Fruit fly (Drosophila melanogaster) whole organism, embryonic: ENCODE measurements around the gene Mob3.

ENCODE experiments used
- B-H1 ChIP-seq: fragments of 200-800 bp; sonication (Bioruptor generic); IDR thresholded peaks from 3 replicates; pipeline ENCODE4 v1.3.6; 2022; ENCODE audit warnings: missing biosample characterization, missing genetic modification characterization
- C15 ChIP-seq: fragments of 200-800 bp; sonication (Bioruptor generic); IDR thresholded peaks from 3 replicates; pipeline ENCODE4 v1.3.6; 2022; ENCODE audit warnings: missing biosample characterization, missing genetic modification characterization
- CG10209 ChIP-seq: fragments of 200-800 bp; sonication (Bioruptor generic); optimal IDR thresholded peaks from 3 replicates; lab custom pipeline; 2017; ENCODE audit warnings: missing biosample characterization, mild to moderate bottlenecking, missing genetic modification characterization, missing genetic modification reagents
- CG10321 ChIP-seq: fragments of 200-800 bp; sonication (Bioruptor generic); IDR thresholded peaks from 2 replicates; pipeline ENCODE4 v1.3.6; 2022; ENCODE audit warnings: missing biosample characterization, missing genetic modification characterization
- CG10654 ChIP-seq: fragments of 200-800 bp; sonication (Bioruptor generic); optimal IDR thresholded peaks from 2 replicates; lab custom pipeline; 2016; ENCODE audit warnings: missing biosample characterization, missing genetic modification characterization
- CG10979 ChIP-seq: fragments of 200-800 bp; sonication (Bioruptor generic); optimal IDR thresholded peaks from 2 replicates; lab custom pipeline; 2018; ENCODE audit warnings: missing biosample characterization, mild to moderate bottlenecking, missing genetic modification characterization, moderate library complexity
- CG11696 ChIP-seq: fragments of 200-800 bp; sonication (Bioruptor generic); IDR thresholded peaks from 2 replicates; pipeline ENCODE4 v1.3.6; 2022; ENCODE audit warnings: missing biosample characterization, missing genetic modification characterization
- CG12942 ChIP-seq: fragments of 200-800 bp; sonication (Bioruptor generic); optimal IDR thresholded peaks from 3 replicates; lab custom pipeline; 2016; ENCODE audit warnings: missing biosample characterization, missing genetic modification characterization
- CG13894 ChIP-seq: fragments of 200-800 bp; sonication (Bioruptor generic); optimal IDR thresholded peaks from 3 replicates; lab custom pipeline; 2018; ENCODE audit warnings: missing biosample characterization, mild to moderate bottlenecking, missing genetic modification characterization, moderate library complexity
- CG15514 ChIP-seq: fragments of 200-800 bp; sonication (Bioruptor generic); optimal IDR thresholded peaks from 3 replicates; lab custom pipeline; 2017; ENCODE audit warnings: missing biosample characterization, missing genetic modification characterization, mild to moderate bottlenecking, moderate library complexity, missing genetic modification reagents
- CG1647 ChIP-seq: fragments of 200-800 bp; sonication (Bioruptor generic); optimal IDR thresholded peaks from 3 replicates; lab custom pipeline; 2016; ENCODE audit warnings: missing biosample characterization, missing genetic modification characterization
- CG1792 ChIP-seq: fragments of 200-800 bp; sonication (Bioruptor generic); optimal IDR thresholded peaks from 2 replicates; lab custom pipeline; 2016; ENCODE audit warnings: missing biosample characterization, missing genetic modification characterization
- CG18476 ChIP-seq: fragments of 200-800 bp; sonication (Bioruptor generic); optimal IDR thresholded peaks from 2 replicates; lab custom pipeline; 2016; ENCODE audit warnings: missing biosample characterization, mild to moderate bottlenecking, missing genetic modification characterization
- CG18599 ChIP-seq: fragments of 200-800 bp; sonication (Bioruptor generic); optimal IDR thresholded peaks from 3 replicates; lab custom pipeline; 2017; ENCODE audit warnings: missing biosample characterization, missing genetic modification characterization, mild to moderate bottlenecking, moderate library complexity, missing genetic modification reagents
- CG2116 ChIP-seq: fragments of 200-800 bp; sonication (Bioruptor generic); optimal IDR thresholded peaks from 3 replicates; lab custom pipeline; 2018; ENCODE audit warnings: missing biosample characterization, mild to moderate bottlenecking, missing genetic modification characterization
- CG2678 ChIP-seq: fragments of 200-800 bp; sonication (Bioruptor generic); optimal IDR thresholded peaks from 3 replicates; lab custom pipeline; 2019; ENCODE audit warnings: missing biosample characterization, mild to moderate bottlenecking, missing genetic modification characterization, moderate library complexity
- CG33557 ChIP-seq: fragments of 200-800 bp; sonication (Bioruptor generic); optimal IDR thresholded peaks from 2 replicates; lab custom pipeline; 2019; ENCODE audit warnings: missing biosample characterization, mild to moderate bottlenecking, missing genetic modification characterization, moderate library complexity
- CG6272 ChIP-seq: fragments of 200-800 bp; sonication (Bioruptor generic); IDR thresholded peaks from 2 replicates; pipeline ENCODE4 v1.3.6; 2022; ENCODE audit warnings: missing biosample characterization, missing genetic modification characterization
- CG6854 ChIP-seq: fragments of 200-800 bp; sonication (Bioruptor generic); optimal IDR thresholded peaks from 3 replicates; lab custom pipeline; 2017; ENCODE audit warnings: missing biosample characterization, mild to moderate bottlenecking, missing genetic modification characterization
- Ets97D ChIP-seq: fragments of 200-800 bp; sonication (Bioruptor generic); optimal IDR thresholded peaks from 3 replicates; lab custom pipeline; 2016; ENCODE audit warnings: missing biosample characterization, missing genetic modification characterization
- Fer2 ChIP-seq: fragments of 200-800 bp; sonication (Bioruptor generic); optimal IDR thresholded peaks from 2 replicates; lab custom pipeline; 2018; ENCODE audit warnings: missing biosample characterization, mild to moderate bottlenecking, missing genetic modification characterization, moderate library complexity
- HLH54F ChIP-seq: fragments of 200-800 bp; sonication (Bioruptor generic); optimal IDR thresholded peaks from 3 replicates; lab custom pipeline; 2016; ENCODE audit warnings: missing biosample characterization, missing genetic modification characterization
- Hand ChIP-seq: fragments of 200-800 bp; sonication (Bioruptor generic); optimal IDR thresholded peaks from 2 replicates; lab custom pipeline; 2017; ENCODE audit warnings: mild to moderate bottlenecking, missing biosample characterization, missing genetic modification reagents, missing genetic modification characterization
- Hr51 ChIP-seq, 2 experiments: fragments of 200-800 bp; sonication (Bioruptor generic); optimal IDR thresholded peaks; 2 replicates in 1 of 2; 3 replicates in 1 of 2; lab custom pipeline; 2016 to 2018; ENCODE audit warnings: missing biosample characterization in 2 of 2, missing genetic modification characterization in 2 of 2, mild to moderate bottlenecking in 1 of 2, moderate library complexity in 1 of 2
- Mrtf ChIP-seq: fragments of 200-800 bp; sonication (Bioruptor generic); IDR thresholded peaks from 3 replicates; pipeline ENCODE4 v1.3.6; 2022; ENCODE audit warnings: missing biosample characterization, missing genetic modification characterization
- NK7.1 ChIP-seq: fragments of 200-800 bp; sonication (Bioruptor generic); optimal IDR thresholded peaks from 3 replicates; lab custom pipeline; 2016; ENCODE audit warnings: missing biosample characterization, missing genetic modification characterization
- Rx ChIP-seq: fragments of 200-800 bp; sonication (Bioruptor generic); IDR thresholded peaks from 2 replicates; pipeline ENCODE4 v1.3.6; 2022; ENCODE audit warnings: missing biosample characterization, missing genetic modification characterization
- Ssrp ChIP-seq: fragments of 200-800 bp; sonication (Bioruptor generic); optimal IDR thresholded peaks from 2 replicates; lab custom pipeline; 2018; ENCODE audit warnings: missing biosample characterization, mild to moderate bottlenecking, missing genetic modification characterization, moderate library complexity
- TFAM ChIP-seq: fragments of 200-800 bp; sonication (Bioruptor generic); optimal IDR thresholded peaks from 2 replicates; lab custom pipeline; 2017; ENCODE audit warnings: missing biosample characterization, missing genetic modification characterization, inconsistent platforms
- cad ChIP-seq: fragments of >200 bp; optimal IDR thresholded peaks from 2 replicates; lab custom pipeline; 2017; ENCODE audit warnings: missing biosample characterization, missing genetic modification characterization
- cato ChIP-seq: fragments of 200-800 bp; sonication (Bioruptor generic); optimal IDR thresholded peaks from 2 replicates; lab custom pipeline; 2016; ENCODE audit warnings: missing biosample characterization, missing genetic modification characterization, borderline replicate concordance
- chif ChIP-seq, 2 experiments: fragments of 200-800 bp; sonication (Bioruptor generic); optimal IDR thresholded peaks; 3 replicates each; lab custom pipeline; 2016; ENCODE audit warnings: missing biosample characterization in 2 of 2, missing genetic modification characterization in 2 of 2
- crc ChIP-seq: fragments of 200-800 bp; sonication (Bioruptor generic); optimal IDR thresholded peaks from 2 replicates; lab custom pipeline; 2016; ENCODE audit warnings: missing biosample characterization, missing genetic modification characterization
- disco-r ChIP-seq: fragments of 200-800 bp; sonication (Bioruptor generic); optimal IDR thresholded peaks from 2 replicates; lab custom pipeline; 2016; ENCODE audit warnings: missing biosample characterization, missing genetic modification characterization
- dm ChIP-seq: fragments of 200-800 bp; sonication (Bioruptor generic); optimal IDR thresholded peaks from 3 replicates; lab custom pipeline; 2016; ENCODE audit warnings: missing biosample characterization, missing genetic modification characterization
- dpn ChIP-seq, 2 experiments: fragments of 200-800 bp; sonication (Bioruptor generic); optimal IDR thresholded peaks; 3 replicates each; lab custom pipeline; 2016; ENCODE audit warnings: missing biosample characterization in 2 of 2, missing genetic modification characterization in 2 of 2
- esg ChIP-seq: fragments of 200-800 bp; sonication (Bioruptor generic); conservative IDR thresholded peaks from 2 replicates; pipeline ENCODE4 v1.3.6; 2022; ENCODE audit warnings: missing biosample characterization, missing genetic modification characterization
- eyg ChIP-seq: fragments of 200-800 bp; sonication (Bioruptor generic); optimal IDR thresholded peaks from 3 replicates; lab custom pipeline; 2016; ENCODE audit warnings: missing biosample characterization, missing genetic modification characterization
- fd102C ChIP-seq: fragments of 200-800 bp; sonication (Bioruptor generic); optimal IDR thresholded peaks from 2 replicates; lab custom pipeline; 2018; ENCODE audit warnings: missing biosample characterization, mild to moderate bottlenecking, missing genetic modification characterization, moderate library complexity
- fru ChIP-seq: fragments of >200 bp; optimal IDR thresholded peaks from 2 replicates; lab custom pipeline; 2017
- fu2 ChIP-seq: fragments of 200-800 bp; sonication (Bioruptor generic); optimal IDR thresholded peaks from 2 replicates; lab custom pipeline; 2016; ENCODE audit warnings: missing biosample characterization, missing genetic modification characterization
- ind ChIP-seq: fragments of 200-800 bp; sonication (Bioruptor generic); optimal IDR thresholded peaks from 3 replicates; lab custom pipeline; 2016; ENCODE audit warnings: missing biosample characterization, missing genetic modification characterization
- kah ChIP-seq: fragments of 200-800 bp; sonication (Bioruptor generic); optimal IDR thresholded peaks from 2 replicates; lab custom pipeline; 2018; ENCODE audit warnings: missing biosample characterization, mild to moderate bottlenecking, missing genetic modification characterization
- otp ChIP-seq: fragments of 200-800 bp; sonication (Bioruptor generic); IDR thresholded peaks from 3 replicates; pipeline ENCODE4, ENCODE4 v1.3.6; 2022; ENCODE audit warnings: missing biosample characterization, missing genetic modification characterization
- peb ChIP-seq: fragments of 200-800 bp; sonication (Bioruptor generic); IDR thresholded peaks from 2 replicates; pipeline ENCODE4 v1.3.6; 2022; ENCODE audit warnings: missing biosample characterization, missing genetic modification characterization
- salm ChIP-seq: fragments of 200-800 bp; sonication (Bioruptor generic); optimal IDR thresholded peaks from 2 replicates; lab custom pipeline; 2018; ENCODE audit warnings: missing biosample characterization, mild to moderate bottlenecking, missing genetic modification characterization
- sna ChIP-seq: fragments of 200-800 bp; sonication (Bioruptor generic); IDR thresholded peaks from 2 replicates; pipeline ENCODE4 v1.3.6; 2022; ENCODE audit warnings: missing biosample characterization, missing genetic modification characterization; ENCODE audit not compliant: partially characterized antibody
- sr ChIP-seq: fragments of 200-800 bp; sonication (Bioruptor generic); IDR thresholded peaks from 3 replicates; pipeline ENCODE4 v1.3.6; 2022; ENCODE audit warnings: missing biosample characterization, missing genetic modification characterization
- tgo ChIP-seq: fragments of 200-800 bp; sonication (Bioruptor generic); IDR thresholded peaks from 3 replicates; pipeline ENCODE4 v1.3.6; 2022; ENCODE audit warnings: missing biosample characterization, missing genetic modification characterization
- tin ChIP-seq: fragments of 200-800 bp; sonication (Bioruptor generic); optimal IDR thresholded peaks from 3 replicates; lab custom pipeline; 2016; ENCODE audit warnings: missing biosample characterization, missing genetic modification characterization
- toy ChIP-seq: fragments of 200-800 bp; sonication (Bioruptor generic); IDR thresholded peaks from 2 replicates; pipeline ENCODE4 v1.3.6; 2022; ENCODE audit warnings: missing biosample characterization, missing genetic modification characterization
- zen2 ChIP-seq: fragments of 200-800 bp; sonication (Bioruptor generic); IDR thresholded peaks from 3 replicates; pipeline ENCODE4 v1.3.6; 2022; ENCODE audit warnings: missing biosample characterization, missing genetic modification characterization; ENCODE audit not compliant: partially characterized antibody

The Mob3 gene

dm6 chr2L:10276846-10277245 is 11.7 kb downstream of the Mob3 start (continued):
- TF ChIP-seq CG11696 (no peak), tin (GFP tag; lab: Kevin White, UChicago) (no peak), Ets97D (no peak), salm (tag; lab: Kevin White, UChicago) (no peak), cad (GFP tag; lab: Kevin White, UChicago) (no peak), CG18599 (GFP tag; lab: Kevin White, UChicago) (no peak), Fer2 (tag; lab: Kevin White, UChicago) (no peak), esg (GFP tag; lab: Robert Waterston, UW) (no peak), CG10654 (no peak), Rx (GFP tag; lab: Robert Waterston, UW) (no peak), peb (GFP tag; lab: Robert Waterston, UW) (peak; percentile 11; the same call in 1 of the 2 replicates), CG15514 (no peak), NK7.1 (GFP tag; lab: Kevin White, UChicago) (no peak), dm (peak; percentile 5), fru (lab: Kevin White, UChicago) (no peak), CG33557 (GFP tag; lab: Kevin White, UChicago) (no peak), fu2 (GFP tag; lab: Kevin White, UChicago) (no peak), Hr51 (GFP tag; optimal IDR thresholded peaks at IDR 0.05; lab: Kevin White, UChicago) (no peak), Ssrp (tag; lab: Kevin White, UChicago) (no peak), crc (no peak), TFAM (GFP tag; lab: Kevin White, UChicago) (no peak), CG18476 (GFP tag; lab: Kevin White, UChicago) (no peak), otp (GFP tag; lab: Robert Waterston, UW) (no peak), zen2 (GFP tag; lab: Robert Waterston, UW) (no peak), B-H1 (GFP tag; lab: Robert Waterston, UW) (no peak), fd102C (GFP tag; lab: Kevin White, UChicago) (no peak), eyg (GFP tag; lab: Kevin White, UChicago) (no peak), chif (GFP tag; optimal IDR thresholded peaks at IDR 0.05; lab: Kevin White, UChicago) (no peak), CG1792 (GFP tag; lab: Kevin White, UChicago) (peak; percentile 15), Hand (GFP tag; lab: Kevin White, UChicago) (no peak), CG12942 (GFP tag; lab: Kevin White, UChicago) (no peak), CG10209 (no peak), sna (no peak), kah (GFP tag; lab: Kevin White, UChicago) (no peak), cato (no peak), sr (GFP tag; lab: Robert Waterston, UW) (no peak), tgo (no peak), CG2116 (GFP tag; lab: Kevin White, UChicago) (no peak), CG2678 (tag; lab: Kevin White, UChicago) (no peak), CG13894 (no peak), CG6854 (no peak), CG10979 (tag; lab: Kevin White, UChicago) (no peak), toy (GFP tag; lab: Robert Waterston, UW) (no peak), dpn (GFP tag; optimal IDR thresholded peaks at IDR 0.05; lab: Kevin White, UChicago) (peak; percentile 5 to 22), ind (peak; percentile 7), C15 (GFP tag; lab: Robert Waterston, UW) (no peak), CG10321 (GFP tag; lab: Robert Waterston, UW) (no peak), Mrtf (no peak), CG1647 (peak; percentile 36), CG6272 (GFP tag; lab: Robert Waterston, UW) (no peak), disco-r (GFP tag; lab: Kevin White, UChicago) (no peak), HLH54F (GFP tag; lab: Kevin White, UChicago) (no peak)
